Fruit fly (Drosophila melanogaster) whole organism, prepupa: ENCODE measurements around the gene Sgs5bis.

Experiments used
- CG10669 ChIP-seq: fragments of 200-800 bp; sonication (Bioruptor generic); optimal IDR thresholded peaks from 3 replicates; lab custom pipeline; 2018; ENCODE audit warnings: missing biosample characterization, mild to moderate bottlenecking, missing genetic modification characterization, moderate library complexity
- CG16779 ChIP-seq: fragments of 200-800 bp; sonication (Bioruptor generic); optimal IDR thresholded peaks from 3 replicates; lab custom pipeline; 2017; ENCODE audit warnings: missing biosample characterization, mild to moderate bottlenecking, missing genetic modification characterization
- CG34406 ChIP-seq: fragments of 200-800 bp; sonication (Bioruptor generic); optimal IDR thresholded peaks from 3 replicates; lab custom pipeline; 2016; ENCODE audit warnings: missing biosample characterization, missing genetic modification characterization
- CG8319 ChIP-seq: fragments of 200-800 bp; sonication (Bioruptor generic); optimal IDR thresholded peaks from 3 replicates; lab custom pipeline; 2016; ENCODE audit warnings: missing biosample characterization, missing genetic modification characterization
- Eip78C ChIP-seq: fragments of 200-800 bp; sonication (Bioruptor generic); peaks from one replicate; lab custom pipeline; 2016; ENCODE audit warnings: missing biosample characterization, missing genetic modification characterization
- Hr38 ChIP-seq: sonication (Bioruptor generic); optimal IDR thresholded peaks from 2 replicates; lab custom pipeline; 2016; ENCODE audit warnings: missing biosample characterization, missing genetic modification characterization
- Sox102F ChIP-seq: fragments of 200-800 bp; sonication (Bioruptor generic); optimal IDR thresholded peaks from 2 replicates; lab custom pipeline; 2016; ENCODE audit warnings: missing biosample characterization, mild to moderate bottlenecking, missing genetic modification characterization
- spab ChIP-seq: fragments of 200-800 bp; sonication (Bioruptor generic); optimal IDR thresholded peaks from 2 replicates; lab custom pipeline; 2017; ENCODE audit warnings: missing biosample characterization, mild to moderate bottlenecking, missing genetic modification characterization, missing genetic modification reagents

dm6 chr3R:17605872-17606271 lies 11.7 kb downstream of the Sgs5bis start, which contains the start of gene sll:
- no peak for TF ChIP-seq CG16779 (tag; lab: Kevin White, UChicago)
- no peak for TF ChIP-seq Hr38 (GFP tag; lab: Kevin White, UChicago)
- no peak for TF ChIP-seq CG34406
- peak; percentile 33 for TF ChIP-seq Eip78C (GFP tag; lab: Kevin White, UChicago)
- no peak for TF ChIP-seq CG8319
- no peak for TF ChIP-seq spab (GFP tag; lab: Kevin White, UChicago)
- no peak for TF ChIP-seq Sox102F (GFP tag; lab: Kevin White, UChicago)
- TF ChIP-seq CG10669 (GFP tag; lab: Kevin White, UChicago): no peak
